Worm (Caenorhabditis elegans): ENCODE results near the gene srh-243.

Gene srh-243

DNA sequence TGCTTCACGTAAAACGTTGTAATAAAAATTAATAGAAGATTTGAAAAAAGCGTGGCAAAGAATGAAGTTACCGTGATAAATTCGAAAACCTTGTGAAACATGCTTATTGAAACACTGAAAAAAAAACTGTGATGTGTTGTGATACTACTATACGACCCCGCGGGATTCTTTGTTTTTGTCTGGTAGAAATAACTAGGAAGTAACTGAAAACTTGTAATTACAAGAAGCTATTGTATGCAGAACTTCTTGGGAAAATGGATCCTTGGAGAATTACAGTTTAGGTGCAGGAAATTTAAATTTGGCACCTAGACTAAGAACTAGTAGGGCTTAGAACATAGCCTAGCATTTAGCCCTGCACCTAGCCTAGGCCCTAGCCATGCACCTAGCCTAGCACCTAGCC is 9.6 kb downstream of the srh-243 start, which contains the start of gene str-39:
TSS of gene str-39 (minus strand) at position 101 of the 400 bp plus-strand sequence.
- TF ChIP-seq tag-97 (GFP tag; IDR thresholded peaks at IDR 0.05) (no peak), lin-38 (GFP tag; IDR thresholded peaks at IDR 0.05) (no peak), ceh-20 (GFP tag; IDR thresholded peaks at IDR 0.05) (no peak), aha-1 (tag) (peak; percentile 63), ztf-7 (tag; optimal IDR thresholded peaks at IDR 0.05) (no peak), dmd-8 (GFP tag; IDR thresholded peaks at IDR 0.05) (0 out of 2 replicates have a peak, but pooled peaks have one; percentile 47), nhr-11 (tag; optimal IDR thresholded peaks at IDR 0.05) (no peak)

- peak; percentile 74 for TF ChIP-seq pqm-1 (tag; optimal IDR thresholded peaks at IDR 0.05)
- TF ChIP-seq T26A8.4 (GFP tag; IDR thresholded peaks at IDR 0.05): no peak
- TF ChIP-seq aha-1 (tag): no peak
- peak; percentile 75 for TF ChIP-seq php-3 (GFP tag; IDR thresholded peaks at IDR 0.05)
- TF ChIP-seq daf-16 (GFP tag; optimal IDR thresholded peaks at IDR 0.05): no peak
- TF ChIP-seq daf-16 (tag; optimal IDR thresholded peaks at IDR 0.05): peak; percentile 31
- no peak for TF ChIP-seq ztf-7 (tag; optimal IDR thresholded peaks at IDR 0.05)
- TF ChIP-seq ceh-82 (tag; optimal IDR thresholded peaks at IDR 0.05): no peak
- TF ChIP-seq ZK546.5 (tag; optimal IDR thresholded peaks at IDR 0.05): no peak
- TF ChIP-seq dmd-6 (GFP tag; IDR thresholded peaks at IDR 0.05): peak; percentile 66
- peak; percentile 17 for TF ChIP-seq nhr-77 (tag; optimal IDR thresholded peaks at IDR 0.05)
- TF ChIP-seq lin-1 (GFP tag; IDR thresholded peaks at IDR 0.05): no peak
- TF ChIP-seq nhr-28 (tag; optimal IDR thresholded peaks at IDR 0.05): peak; percentile 86
- no peak for TF ChIP-seq lin-15B (tag; optimal IDR thresholded peaks at IDR 0.05)
- TF ChIP-seq Y75B8A.6 (GFP tag; IDR thresholded peaks at IDR 0.05): no peak
- no peak for TF ChIP-seq spr-3 (GFP tag; optimal IDR thresholded peaks at IDR 0.05)
- TF ChIP-seq spr-1 (tag; optimal IDR thresholded peaks at IDR 0.05): no peak
- TF ChIP-seq zag-1 (tag; optimal IDR thresholded peaks at IDR 0.05): no peak
- TF ChIP-seq Y5F2A.4 (GFP tag; optimal IDR thresholded peaks at IDR 0.05): no peak
- TF ChIP-seq dve-1 (tag; optimal IDR thresholded peaks at IDR 0.05; ENCODE audit: insufficient read depth): peak; percentile 47
- TF ChIP-seq unc-62 (GFP tag; optimal IDR thresholded peaks at IDR 0.05 in 1 of 2): peak in 1 of 2 experiments; percentile 70
- no peak for TF ChIP-seq unc-62 (tag; optimal IDR thresholded peaks at IDR 0.05)
- no peak for TF ChIP-seq pha-4 (GFP tag; IDR thresholded peaks at IDR 0.05)
- TF ChIP-seq pha-4 (tag; optimal IDR thresholded peaks at IDR 0.05): no peak
- no peak for TF ChIP-seq ctbp-1 (GFP tag; IDR thresholded peaks at IDR 0.05)
Observed at ce11 chrV:2880356-2880755, 10.1 kb downstream of the srh-243 start.

DNA sequence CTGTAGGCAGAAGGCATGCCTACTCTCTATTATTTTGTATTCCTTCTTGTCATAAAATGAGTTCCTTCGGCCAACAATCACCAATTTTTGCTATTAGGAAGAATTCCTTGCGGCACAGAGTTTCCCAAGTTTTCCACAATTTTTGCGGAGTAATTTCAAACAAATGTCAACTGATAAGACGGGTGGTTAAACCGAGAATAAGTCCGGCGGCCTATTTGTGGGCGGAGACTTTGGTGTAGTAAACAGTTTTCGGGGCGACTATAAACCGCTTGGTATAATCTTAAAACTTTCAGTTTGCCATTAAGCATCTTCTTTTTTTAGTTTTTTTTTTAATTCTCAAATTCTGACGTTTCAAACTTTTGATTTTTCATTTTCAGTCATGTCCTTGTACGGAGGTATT is 10.8 kb downstream of the srh-243 start, which contains the start of gene ifc-1:
TSS of gene ifc-1 (plus strand) at position 378 of the 400 bp plus-strand sequence.
- TF ChIP-seq nhr-42 (GFP tag; IDR thresholded peaks at IDR 0.05): no peak
- peak; percentile 13 for TF ChIP-seq hlh-11 (tag; optimal IDR thresholded peaks at IDR 0.05)
- TF ChIP-seq daf-16 (GFP tag; optimal IDR thresholded peaks at IDR 0.05): no peak
- peak; percentile 76 for TF ChIP-seq daf-16 (tag; optimal IDR thresholded peaks at IDR 0.05)
- TF ChIP-seq lin-38 (GFP tag; IDR thresholded peaks at IDR 0.05): no peak
- peak; percentile 33 for TF ChIP-seq dve-1 (tag; optimal IDR thresholded peaks at IDR 0.05; ENCODE audit: insufficient read depth)
- TF ChIP-seq dmd-6 (GFP tag; IDR thresholded peaks at IDR 0.05): peak; percentile 46
- no peak for TF ChIP-seq arid-1 (GFP tag; conservative IDR thresholded peaks at IDR 0.05)
- peak; percentile 52 for TF ChIP-seq nhr-28 (tag; optimal IDR thresholded peaks at IDR 0.05)
- no peak for TF ChIP-seq lin-15B (tag; optimal IDR thresholded peaks at IDR 0.05)

DNA sequence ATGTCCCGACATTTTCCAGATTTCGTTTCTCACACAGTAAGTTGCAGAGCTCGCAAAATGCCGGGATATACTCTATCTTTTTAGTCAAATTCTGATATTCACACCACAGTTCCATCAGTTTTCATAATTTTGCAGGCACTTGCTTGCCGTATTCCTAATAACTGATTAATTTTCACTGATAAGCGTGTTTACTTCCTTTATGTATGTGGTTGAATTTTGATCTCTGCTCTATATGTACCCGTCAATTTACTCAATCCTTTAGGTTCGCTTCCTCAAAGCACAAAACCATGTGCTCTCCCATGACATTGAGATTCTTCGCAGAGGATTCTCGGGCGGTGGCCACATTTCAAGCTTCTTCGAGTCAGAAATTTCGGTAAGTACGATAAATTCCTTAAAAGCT is 11.3 kb downstream of the srh-243 start:
- TF ChIP-seq Y75B8A.6 (GFP tag; IDR thresholded peaks at IDR 0.05): no peak
- TF ChIP-seq daf-19 (GFP tag; conservative IDR thresholded peaks at IDR 0.05): no peak
- TF ChIP-seq nhr-28 (tag; optimal IDR thresholded peaks at IDR 0.05): peak; percentile 61
- TF ChIP-seq ama-1 (optimal IDR thresholded peaks at IDR 0.05): no peak
- TF ChIP-seq nhr-111 (GFP tag; optimal IDR thresholded peaks at IDR 0.05): no peak
- no peak for TF ChIP-seq lin-1 (GFP tag; IDR thresholded peaks at IDR 0.05)
- no peak for TF ChIP-seq mep-1 (tag; optimal IDR thresholded peaks at IDR 0.05)
- TF ChIP-seq skn-1 (tag; optimal IDR thresholded peaks at IDR 0.05): no peak
- no peak for TF ChIP-seq gei-8 (GFP tag; optimal IDR thresholded peaks at IDR 0.05)
- TF ChIP-seq nhr-77 (tag; optimal IDR thresholded peaks at IDR 0.05): no peak
- TF ChIP-seq madf-5 (GFP tag; IDR thresholded peaks at IDR 0.05): no peak
- TF ChIP-seq sdz-12 (GFP tag; optimal IDR thresholded peaks at IDR 0.05): no peak
- no peak for TF ChIP-seq ztf-7 (tag; optimal IDR thresholded peaks at IDR 0.05)
- no peak for TF ChIP-seq zip-11 (GFP tag; IDR thresholded peaks at IDR 0.05)
- TF ChIP-seq lin-29 (GFP tag; IDR thresholded peaks at IDR 0.05): no peak
- TF ChIP-seq pqm-1 (tag; optimal IDR thresholded peaks at IDR 0.05): peak; percentile 11
- TF ChIP-seq aha-1 (tag): peak; percentile 70
- no peak for TF ChIP-seq aly-2 (tag; optimal IDR thresholded peaks at IDR 0.05)
- TF ChIP-seq spr-3 (GFP tag; optimal IDR thresholded peaks at IDR 0.05): no peak
- TF ChIP-seq Y5F2A.4 (GFP tag; optimal IDR thresholded peaks at IDR 0.05): no peak
- no peak for TF ChIP-seq snpc-4 (tag; optimal IDR thresholded peaks at IDR 0.05)
- no peak for TF ChIP-seq zag-1 (tag; optimal IDR thresholded peaks at IDR 0.05)
- TF ChIP-seq egl-43 (GFP tag; IDR thresholded peaks at IDR 0.05): no peak
- peak; percentile 81 for TF ChIP-seq dmd-6 (GFP tag; IDR thresholded peaks at IDR 0.05)
- TF ChIP-seq Y48G9A.11 (GFP tag; IDR thresholded peaks at IDR 0.05): no peak

Data from whole organism, L4 larva.